Worm (Caenorhabditis elegans): ENCODE results near the gene oac-1.

The oac-1 gene

ce11 chrV:19520597-19521322, 35.0 kb downstream of the oac-1 start:
- TF ChIP-seq pha-2 (tag; optimal IDR thresholded peaks at IDR 0.05) (no peak), pha-4 (tag; optimal IDR thresholded peaks at IDR 0.05) (no peak), ceh-24 (tag; optimal IDR thresholded peaks at IDR 0.05) (no peak), ama-1 (optimal IDR thresholded peaks at IDR 0.05) (peak; percentile 39), unc-86 (tag; optimal IDR thresholded peaks at IDR 0.05) (no peak)

- no peak for TF ChIP-seq ceh-2 (tag; optimal IDR thresholded peaks at IDR 0.05)
- no peak for TF ChIP-seq ceh-24 (tag; optimal IDR thresholded peaks at IDR 0.05)
- TF ChIP-seq elt-4 (tag; optimal IDR thresholded peaks at IDR 0.05), result no peak
- TF ChIP-seq pax-1 (tag; optimal IDR thresholded peaks at IDR 0.05), result no peak
- no peak for TF ChIP-seq pha-4 (tag; optimal IDR thresholded peaks at IDR 0.05)
- no peak for TF ChIP-seq sdc-2 (tag; optimal IDR thresholded peaks at IDR 0.05)
Observed at ce11 chrV:19520130-19520529, 35.6 kb downstream of the oac-1 start.

- TF ChIP-seq elt-4 (tag; optimal IDR thresholded peaks at IDR 0.05) (no peak), sox-4 (tag; optimal IDR thresholded peaks at IDR 0.05) (no peak), ref-2 (tag; optimal IDR thresholded peaks at IDR 0.05) (no peak), ama-1 (optimal IDR thresholded peaks at IDR 0.05) (no peak), lin-11 (tag; optimal IDR thresholded peaks at IDR 0.05) (no peak), hlh-6 (tag; optimal IDR thresholded peaks at IDR 0.05) (no peak), che-1 (tag; optimal IDR thresholded peaks at IDR 0.05) (no peak), npax-4 (tag; optimal IDR thresholded peaks at IDR 0.05) (no peak)
Observed at ce11 chrV:19519511-19519934, 36.2 kb downstream of the oac-1 start.

- TF ChIP-seq zip-5 (tag; optimal IDR thresholded peaks at IDR 0.05), result no peak
- TF ChIP-seq nfya-1 (tag; optimal IDR thresholded peaks at IDR 0.05), result no peak
- no peak for TF ChIP-seq nhr-232 (tag; optimal IDR thresholded peaks at IDR 0.05)
- no peak for TF ChIP-seq rnt-1 (tag; optimal IDR thresholded peaks at IDR 0.05)
Observed at ce11 chrV:19518468-19519168, 37.2 kb downstream of the oac-1 start.

- TF ChIP-seq dve-1 (tag; optimal IDR thresholded peaks at IDR 0.05), result peak; percentile 61
- peak; percentile 36 for TF ChIP-seq T23F11.4 (GFP tag; optimal IDR thresholded peaks at IDR 0.05)
Observed at ce11 chrV:19517611-19518360, 38.0 kb downstream of the oac-1 start.

ce11 chrV:19513552-19513951, 42.2 kb downstream of the oac-1 start, which contains the start of gene phy-4:
phy-4 (minus strand) TSS chrV:19513652.
- TF ChIP-seq K02D7.2 (tag; optimal IDR thresholded peaks at IDR 0.05) (no peak), fkh-10 (GFP tag; optimal IDR thresholded peaks at IDR 0.05) (no peak), zip-5 (tag; optimal IDR thresholded peaks at IDR 0.05) (no peak), pha-2 (tag; optimal IDR thresholded peaks at IDR 0.05) (no peak), C38D4.7 (GFP tag; optimal IDR thresholded peaks at IDR 0.05) (no peak), hlh-13 (GFP tag; optimal IDR thresholded peaks at IDR 0.05) (no peak)

ce11 chrV:19512260-19512947, 43.4 kb downstream of the oac-1 start, which contains the start of gene Y43F8B.19:
Y43F8B.19 (minus strand) TSS chrV:19512310.
- no peak for TF ChIP-seq npax-4 (tag; optimal IDR thresholded peaks at IDR 0.05)
- TF ChIP-seq K09A11.1 (tag; optimal IDR thresholded peaks at IDR 0.05; ENCODE audit: insufficient read depth), result no peak
- TF ChIP-seq ztf-16 (tag; optimal IDR thresholded peaks at IDR 0.05), result no peak
- no peak for TF ChIP-seq pha-2 (tag; optimal IDR thresholded peaks at IDR 0.05)

Data from whole organism, late embryonic.